Fruit fly (Drosophila melanogaster) Kc167 (cell line): ENCODE data around the gene SCCRO.

Source experiments
- Myc ChIP-seq: fragments of >200 bp; optimal IDR thresholded peaks from 2 replicates; lab custom pipeline; 2017; ENCODE audit warnings: missing external identifiers
- Sin3A ChIP-seq: fragments of >200 bp; optimal IDR thresholded peaks from 2 replicates; lab custom pipeline; 2018; ENCODE audit warnings: missing external identifiers
- h ChIP-seq: fragments of >200 bp; optimal IDR thresholded peaks from 3 replicates; lab custom pipeline; 2018; ENCODE audit warnings: missing external identifiers
- psq ChIP-seq: fragments of >200 bp; optimal IDR thresholded peaks from 2 replicates; lab custom pipeline; 2017; ENCODE audit warnings: missing external identifiers
- ttk ChIP-seq: sonication (Bioruptor generic); optimal IDR thresholded peaks from 2 replicates; lab custom pipeline; 2017; ENCODE audit warnings: missing external identifiers

DNA sequence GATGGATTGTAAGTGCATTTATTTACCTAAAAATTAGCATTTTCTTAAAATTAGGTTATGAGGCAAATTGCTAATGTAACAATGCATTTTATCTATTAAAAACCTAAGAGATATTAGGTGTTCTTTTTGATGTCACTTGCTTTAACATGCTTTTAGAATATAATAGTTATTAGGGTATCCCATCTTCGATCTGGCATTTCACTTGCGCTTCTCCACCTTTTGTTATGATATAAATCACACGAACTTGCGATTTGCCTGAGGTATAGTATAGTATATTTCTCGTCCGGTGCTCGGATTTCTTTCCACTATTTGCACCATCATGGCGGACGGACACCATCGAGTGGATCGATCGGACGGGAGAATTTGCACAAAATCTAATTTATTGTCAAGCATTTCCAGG is 33.2 kb upstream of the SCCRO start:
- TF ChIP-seq h (lab: Kevin White, UChicago) = no peak
- TF ChIP-seq psq (lab: Kevin White, UChicago) = no peak
- no peak for TF ChIP-seq Myc (lab: Kevin White, UChicago)
- no peak for TF ChIP-seq ttk
- TF ChIP-seq Sin3A = no peak
